Worm (Caenorhabditis elegans): ENCODE measurements around the gene lge-1.

The lge-1 gene

DNA sequence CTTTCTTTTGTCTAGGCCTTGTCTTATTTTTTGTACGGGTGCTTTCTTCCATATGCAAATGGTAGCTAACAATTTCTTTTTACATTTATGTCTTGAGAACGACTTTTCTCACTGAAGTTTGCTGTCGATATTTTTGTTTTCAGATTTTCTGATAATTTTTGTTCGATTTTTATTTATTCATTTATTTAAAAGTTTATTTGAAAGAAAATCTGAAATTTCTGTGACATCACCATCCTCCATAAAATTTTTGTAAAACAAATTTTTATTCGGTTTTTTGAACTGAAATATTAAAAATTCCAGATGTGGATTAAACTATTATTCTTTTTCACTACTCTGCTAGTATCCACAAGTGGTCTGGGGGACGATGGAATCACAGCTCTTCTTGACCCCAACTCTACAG is 12.5 kb upstream of the lge-1 start, which contains the start of gene pbo-4:
pbo-4 (plus strand) TSS at position 301 of the 400 bp plus-strand sequence.
- TF ChIP-seq ceh-39 (tag; optimal IDR thresholded peaks at IDR 0.05): no peak
- TF ChIP-seq nhr-76 (tag; optimal IDR thresholded peaks at IDR 0.05): no peak
- no peak for TF ChIP-seq nhr-28 (tag; optimal IDR thresholded peaks at IDR 0.05)

DNA sequence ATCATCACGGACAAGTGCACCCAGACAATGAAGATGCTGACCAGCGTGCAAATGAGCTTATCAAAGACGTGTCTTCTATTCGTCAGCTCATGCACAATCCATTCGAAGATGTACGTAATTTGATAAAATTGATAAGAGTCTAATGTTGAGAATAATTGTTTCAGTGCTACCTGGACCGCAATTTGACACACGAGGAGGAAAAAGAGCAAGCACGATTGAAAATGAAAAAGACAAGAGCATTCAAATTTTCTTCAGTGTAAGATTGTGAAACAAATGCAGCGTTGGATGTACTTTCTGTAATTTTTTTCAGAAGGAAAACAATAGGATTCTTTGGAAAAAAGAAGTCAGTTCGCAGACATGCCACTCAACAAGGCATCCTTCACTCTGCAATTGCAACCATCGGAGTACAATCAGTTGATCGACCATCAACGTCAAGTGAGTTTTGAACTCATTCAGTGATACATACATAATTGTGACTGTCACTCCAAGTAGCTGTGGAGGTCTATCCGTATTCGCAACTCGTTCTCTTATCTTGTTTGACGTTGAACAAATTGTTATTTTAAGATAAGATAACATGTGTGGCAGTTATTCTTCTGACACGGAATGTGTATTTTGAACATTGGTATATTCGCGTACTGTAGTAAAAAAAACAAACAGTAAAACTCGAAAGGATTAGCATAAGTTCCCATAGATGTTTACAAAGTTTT is 9.2 kb upstream of the lge-1 start:
- no peak for TF ChIP-seq ces-1 (GFP tag; optimal IDR thresholded peaks at IDR 0.05)
- no peak for TF ChIP-seq nhr-76 (tag; optimal IDR thresholded peaks at IDR 0.05)
- no peak for TF ChIP-seq snpc-4 (tag; optimal IDR thresholded peaks at IDR 0.05)
- TF ChIP-seq mls-2 (tag; optimal IDR thresholded peaks at IDR 0.05): no peak
- no peak for TF ChIP-seq bed-3 (GFP tag; optimal IDR thresholded peaks at IDR 0.05)
- no peak for TF ChIP-seq ceh-43 (GFP tag; optimal IDR thresholded peaks at IDR 0.05)
- no peak for TF ChIP-seq lin-13 (tag; optimal IDR thresholded peaks at IDR 0.05)

ce11 chrX:10958427-10958826 is 7.9 kb upstream of the lge-1 start, which contains the start of gene nlp-19:
nlp-19 (plus strand) TSS chrX:10958727.
- TF ChIP-seq snpc-4 (tag; optimal IDR thresholded peaks at IDR 0.05) (no peak), ceh-43 (GFP tag; optimal IDR thresholded peaks at IDR 0.05) (no peak), tbx-8 (GFP tag; optimal IDR thresholded peaks at IDR 0.05) (no peak), sptf-1 (tag; optimal IDR thresholded peaks at IDR 0.05) (no peak), hlh-1 (tag; optimal IDR thresholded peaks at IDR 0.05) (no peak), M03D4.4 (tag; optimal IDR thresholded peaks at IDR 0.05) (no peak), blmp-1 (tag; optimal IDR thresholded peaks at IDR 0.05) (no peak), ceh-83 (GFP tag; optimal IDR thresholded peaks at IDR 0.05) (no peak), drap-1 (GFP tag; optimal IDR thresholded peaks at IDR 0.05) (no peak), lin-32 (GFP tag; optimal IDR thresholded peaks at IDR 0.05) (no peak), bed-3 (GFP tag; optimal IDR thresholded peaks at IDR 0.05) (no peak), elt-3 (tag; optimal IDR thresholded peaks at IDR 0.05) (no peak), flh-1 (GFP tag; optimal IDR thresholded peaks at IDR 0.05) (no peak), cnd-1 (tag; optimal IDR thresholded peaks at IDR 0.05) (no peak), ham-2 (GFP tag; optimal IDR thresholded peaks at IDR 0.05) (no peak)

- no peak for TF ChIP-seq mep-1 (tag; optimal IDR thresholded peaks at IDR 0.05)
- no peak for TF ChIP-seq lin-32 (GFP tag; optimal IDR thresholded peaks at IDR 0.05)
- TF ChIP-seq ceh-39 (tag; optimal IDR thresholded peaks at IDR 0.05): no peak
- TF ChIP-seq tbx-8 (GFP tag; optimal IDR thresholded peaks at IDR 0.05): no peak
- no peak for TF ChIP-seq drap-1 (GFP tag; optimal IDR thresholded peaks at IDR 0.05)
- no peak for TF ChIP-seq ceh-43 (GFP tag; optimal IDR thresholded peaks at IDR 0.05)
- no peak for TF ChIP-seq pha-4 (tag; optimal IDR thresholded peaks at IDR 0.05)
- no peak for TF ChIP-seq snpc-4 (tag; optimal IDR thresholded peaks at IDR 0.05)
- no peak for TF ChIP-seq elt-1 (tag; optimal IDR thresholded peaks at IDR 0.05; ENCODE audit: borderline replicate concordance, insufficient read depth)
- no peak for TF ChIP-seq ceh-83 (GFP tag; optimal IDR thresholded peaks at IDR 0.05)
- no peak for TF ChIP-seq lsy-2 (tag; optimal IDR thresholded peaks at IDR 0.05)
- TF ChIP-seq bed-3 (GFP tag; optimal IDR thresholded peaks at IDR 0.05): no peak
- no peak for TF ChIP-seq unc-62 (GFP tag; optimal IDR thresholded peaks at IDR 0.05)
- TF ChIP-seq ztf-11 (tag; optimal IDR thresholded peaks at IDR 0.05): no peak
These were observed 7.2 kb upstream of the lge-1 start, which contains the start of gene K09C8.2 for ce11 chrX:10959136-10959535. K09C8.2 (plus strand) TSS chrX:10959436.

ce11 chrX:10961724-10962123 is 4.6 kb upstream of the lge-1 start:
- TF ChIP-seq lin-32 (GFP tag; optimal IDR thresholded peaks at IDR 0.05) (no peak), mab-5 (tag; optimal IDR thresholded peaks at IDR 0.05) (no peak), pha-4 (tag; optimal IDR thresholded peaks at IDR 0.05) (no peak), unc-62 (GFP tag; optimal IDR thresholded peaks at IDR 0.05) (no peak), elt-1 (tag; optimal IDR thresholded peaks at IDR 0.05; ENCODE audit: borderline replicate concordance, insufficient read depth) (no peak), M03D4.4 (tag; optimal IDR thresholded peaks at IDR 0.05) (no peak), ceh-39 (tag; optimal IDR thresholded peaks at IDR 0.05) (no peak), flh-1 (GFP tag; optimal IDR thresholded peaks at IDR 0.05) (no peak), lsy-2 (tag; optimal IDR thresholded peaks at IDR 0.05) (no peak), lin-13 (tag; optimal IDR thresholded peaks at IDR 0.05) (no peak), sem-2 (GFP tag; optimal IDR thresholded peaks at IDR 0.05) (no peak), mep-1 (tag; optimal IDR thresholded peaks at IDR 0.05) (no peak), cnd-1 (tag; optimal IDR thresholded peaks at IDR 0.05) (no peak)
